Worm (Caenorhabditis elegans): ENCODE results near the gene F22B5.6.

The F22B5.6 gene

DNA sequence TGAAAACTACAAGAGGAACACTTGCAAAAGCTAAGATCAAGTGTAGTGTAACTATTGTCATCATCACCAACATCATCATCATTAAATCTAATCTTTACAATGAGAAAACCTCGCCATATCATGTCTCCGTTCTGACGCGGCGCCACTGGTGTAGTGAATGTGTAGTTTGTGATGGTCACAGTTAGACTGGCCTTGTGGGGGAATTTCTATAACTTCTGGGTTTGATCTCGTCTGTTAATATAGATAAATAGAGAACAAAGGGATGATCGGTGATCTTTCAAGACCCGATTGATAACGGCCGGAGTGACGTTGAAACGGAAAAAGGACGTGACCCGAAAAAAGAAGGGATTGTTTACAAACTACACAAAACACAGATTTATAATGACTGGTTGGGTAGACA, 15.2 kb downstream of the F22B5.6 start:
- TF ChIP-seq ceh-2 (tag; optimal IDR thresholded peaks at IDR 0.05) (no peak), nhr-232 (tag; optimal IDR thresholded peaks at IDR 0.05) (no peak), mec-3 (tag; optimal IDR thresholded peaks at IDR 0.05; ENCODE audit: borderline replicate concordance) (no peak)

ce11 chrII:8440097-8440496, 15.9 kb downstream of the F22B5.6 start:
- TF ChIP-seq ceh-34 (tag; optimal IDR thresholded peaks at IDR 0.05) (no peak), che-1 (tag; optimal IDR thresholded peaks at IDR 0.05) (no peak), fax-1 (tag; optimal IDR thresholded peaks at IDR 0.05) (no peak), C08G9.2 (tag; optimal IDR thresholded peaks at IDR 0.05) (no peak), ref-2 (tag; optimal IDR thresholded peaks at IDR 0.05) (no peak), rnt-1 (tag; optimal IDR thresholded peaks at IDR 0.05) (no peak), ceh-45 (GFP tag; IDR thresholded peaks at IDR 0.05) (no peak), unc-42 (tag; optimal IDR thresholded peaks at IDR 0.05) (no peak), ttx-3 (tag; optimal IDR thresholded peaks at IDR 0.05) (no peak), dmd-4 (tag; optimal IDR thresholded peaks at IDR 0.05; ENCODE audit: borderline replicate concordance) (no peak)

- TF ChIP-seq zip-5 (tag; optimal IDR thresholded peaks at IDR 0.05) (no peak), tbx-2 (tag; optimal IDR thresholded peaks at IDR 0.05) (no peak), pha-2 (tag; optimal IDR thresholded peaks at IDR 0.05) (no peak), sdc-2 (tag; optimal IDR thresholded peaks at IDR 0.05) (no peak), mec-3 (tag; optimal IDR thresholded peaks at IDR 0.05; ENCODE audit: borderline replicate concordance) (no peak), F13H6.1 (tag; optimal IDR thresholded peaks at IDR 0.05) (no peak), ceh-19 (GFP tag; optimal IDR thresholded peaks at IDR 0.05) (no peak), pat-9 (tag; optimal IDR thresholded peaks at IDR 0.05) (no peak), hlh-13 (GFP tag; optimal IDR thresholded peaks at IDR 0.05) (no peak), syd-9 (tag; optimal IDR thresholded peaks at IDR 0.05) (no peak), elt-2 (tag; optimal IDR thresholded peaks at IDR 0.05) (no peak), T23F11.4 (GFP tag; optimal IDR thresholded peaks at IDR 0.05) (no peak), sox-2 (GFP tag; IDR thresholded peaks at IDR 0.05) (no peak), nhr-232 (tag; optimal IDR thresholded peaks at IDR 0.05) (no peak), unc-42 (tag; optimal IDR thresholded peaks at IDR 0.05) (no peak)
Observed at ce11 chrII:8438791-8439287, 17.2 kb downstream of the F22B5.6 start, which contains the start of gene lips-10. Gene lips-10, plus strand, starts transcription at chrII:8439168.

- TF ChIP-seq ets-4 (tag; optimal IDR thresholded peaks at IDR 0.05) (no peak), F13H6.1 (tag; optimal IDR thresholded peaks at IDR 0.05) (no peak), dmd-4 (tag; optimal IDR thresholded peaks at IDR 0.05; ENCODE audit: borderline replicate concordance) (no peak), sox-2 (GFP tag; IDR thresholded peaks at IDR 0.05) (no peak), rnt-1 (tag; optimal IDR thresholded peaks at IDR 0.05) (no peak), lin-11 (tag; optimal IDR thresholded peaks at IDR 0.05) (no peak), pros-1 (tag; optimal IDR thresholded peaks at IDR 0.05) (no peak), nhr-232 (tag; optimal IDR thresholded peaks at IDR 0.05) (no peak), ztf-16 (tag; optimal IDR thresholded peaks at IDR 0.05) (no peak), fkh-10 (GFP tag; optimal IDR thresholded peaks at IDR 0.05) (no peak), ceh-22 (tag; optimal IDR thresholded peaks at IDR 0.05) (no peak), npax-4 (tag; optimal IDR thresholded peaks at IDR 0.05) (no peak)
Observed at ce11 chrII:8437035-8437434, 19.0 kb downstream of the F22B5.6 start, which contains the start of gene acp-3. Gene acp-3, minus strand, starts transcription at chrII:8437135.

DNA sequence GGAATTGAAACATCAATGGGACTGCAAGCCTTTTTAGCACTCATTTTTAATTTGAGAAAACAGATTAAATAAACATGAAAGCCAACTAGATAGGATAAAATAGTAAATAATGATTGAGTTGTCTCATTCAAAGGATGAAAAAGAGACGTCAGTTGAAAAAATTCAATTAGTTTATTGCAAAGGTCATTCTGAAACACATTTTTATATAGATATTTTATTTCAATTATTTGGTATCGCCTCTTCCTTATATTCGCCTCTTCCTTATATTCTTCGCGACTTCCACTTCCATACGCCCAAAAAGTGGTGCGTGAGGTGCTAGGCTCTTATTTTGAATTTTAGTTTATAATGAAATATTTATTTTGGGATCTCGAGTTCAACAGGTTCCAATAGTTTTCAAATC, 21.0 kb downstream of the F22B5.6 start, which contains the start of gene acp-4:
TSS of gene acp-4 (minus strand) at position 101 of the 400 bp plus-strand sequence.
- TF ChIP-seq tbx-7 (tag; optimal IDR thresholded peaks at IDR 0.05) (no peak), T23F11.4 (GFP tag; optimal IDR thresholded peaks at IDR 0.05) (no peak), ceh-19 (GFP tag; optimal IDR thresholded peaks at IDR 0.05) (no peak), ceh-24 (tag; optimal IDR thresholded peaks at IDR 0.05) (no peak)
